Worm (Caenorhabditis elegans) whole organism, young adult: Measurements from ENCODE around the gene F56D6.14.

Experiments used
- B0019.2 ChIP-seq: fragments of 200-800 bp; sonication (Bioruptor generic); conservative IDR thresholded peaks from 2 replicates; pipeline ENCODE4 v1.3.6; 2022; ENCODE audit warnings: missing genetic modification reagents, missing genetic modification characterization, missing compliant biosample characterization
- C17E4.6 ChIP-seq: fragments of 200-800 bp; sonication (Bioruptor generic); IDR thresholded peaks from 2 replicates; pipeline ENCODE4 v1.3.6; 2022; ENCODE audit warnings: missing genetic modification reagents, missing genetic modification characterization, missing compliant biosample characterization
- F10E7.11 ChIP-seq: sonication (generic microtip); optimal IDR thresholded peaks from 2 replicates; lab custom pipeline; 2017; ENCODE audit warnings: mild to moderate bottlenecking, missing genetic modification characterization, moderate library complexity, missing compliant biosample characterization
- F55B11.4 ChIP-seq: sonication (generic microtip); optimal IDR thresholded peaks from 2 replicates; lab custom pipeline; 2016; ENCODE audit warnings: missing compliant biosample characterization, missing genetic modification characterization, borderline replicate concordance; ENCODE audit not compliant: insufficient read depth
- athp-1 ChIP-seq: sonication (generic microtip); optimal IDR thresholded peaks from 2 replicates; lab custom pipeline; 2017; ENCODE audit warnings: mild to moderate bottlenecking, missing genetic modification characterization, missing compliant biosample characterization
- attf-3 ChIP-seq: fragments of 200-800 bp; sonication (Bioruptor generic); conservative IDR thresholded peaks from 2 replicates; pipeline ENCODE4 v1.3.6; 2022; ENCODE audit warnings: missing genetic modification reagents, missing genetic modification characterization, missing compliant biosample characterization
- dpl-1 ChIP-seq: fragments of 150-350 bp; optimal IDR thresholded peaks from 2 replicates; lab custom pipeline; 2014; ENCODE audit warnings: missing biosample characterization, missing genetic modification reagents, missing genetic modification characterization
- hsf-1 ChIP-seq: fragments of 200-800 bp; sonication (Bioruptor generic); IDR thresholded peaks from 2 replicates; pipeline ENCODE4 v1.3.6; 2022; ENCODE audit warnings: missing genetic modification reagents, missing genetic modification characterization, missing compliant biosample characterization
- lin-26 ChIP-seq: fragments of 200-800 bp; sonication (Bioruptor generic); IDR thresholded peaks from 2 replicates; pipeline ENCODE4 v1.3.6; 2022; ENCODE audit warnings: missing genetic modification reagents, missing genetic modification characterization, missing compliant biosample characterization
- lsl-1 ChIP-seq: fragments of 200-800 bp; sonication (Bioruptor generic); optimal IDR thresholded peaks from 2 replicates; lab custom pipeline; 2018; ENCODE audit warnings: mild to moderate bottlenecking, missing genetic modification characterization, moderate library complexity, missing compliant biosample characterization
- madf-6 ChIP-seq: fragments of 200-800 bp; sonication (Bioruptor generic); IDR thresholded peaks from 2 replicates; pipeline ENCODE4 v1.3.6; 2022; ENCODE audit warnings: missing genetic modification reagents, missing genetic modification characterization, missing compliant biosample characterization
- madf-8 ChIP-seq: fragments of 200-800 bp; sonication (Bioruptor generic); conservative IDR thresholded peaks from 2 replicates; pipeline ENCODE4 v1.3.6; 2022; ENCODE audit warnings: missing genetic modification reagents, missing genetic modification characterization, missing compliant biosample characterization
- mxl-1 ChIP-seq: sonication (generic microtip); optimal IDR thresholded peaks from 2 replicates; lab custom pipeline; 2016; ENCODE audit warnings: missing genetic modification characterization, missing compliant biosample characterization
- nhr-179 ChIP-seq: sonication (generic microtip); optimal IDR thresholded peaks from 2 replicates; lab custom pipeline; 2016; ENCODE audit warnings: mild to moderate bottlenecking, missing genetic modification characterization, missing compliant biosample characterization
- nhr-27 ChIP-seq: fragments of 200-800 bp; sonication (Bioruptor generic); optimal IDR thresholded peaks from 2 replicates; lab custom pipeline; 2018; ENCODE audit warnings: mild to moderate bottlenecking, missing genetic modification characterization, moderate library complexity, missing compliant biosample characterization
- rec-8 ChIP-seq, 2 experiments: sonication (generic microtip); optimal IDR thresholded peaks; 2 replicates each; lab custom pipeline; 2016; ENCODE audit warnings: mild to moderate bottlenecking in 2 of 2, missing genetic modification characterization in 2 of 2, missing genetic modification reagents in 2 of 2, missing genotype in 2 of 2, missing biosample characterization in 1 of 2, missing compliant biosample characterization in 1 of 2, moderate library complexity in 1 of 2
- sdz-38 ChIP-seq: sonication (generic microtip); optimal IDR thresholded peaks from 2 replicates; lab custom pipeline; 2016; ENCODE audit warnings: missing genotype, missing genetic modification characterization, missing compliant biosample characterization
- ztf-6 ChIP-seq: fragments of 200-800 bp; sonication (Bioruptor generic); IDR thresholded peaks from 2 replicates; pipeline ENCODE4 v1.3.6; 2022; ENCODE audit warnings: missing genetic modification reagents, missing genetic modification characterization, missing compliant biosample characterization

F56D6.14 gene

ce11 chrIV:3965013-3965412 lies 47.5 kb downstream of the F56D6.14 start, which contains the start of gene clec-76:
clec-76 (plus strand) TSS chrIV:3965246.
- no peak for TF ChIP-seq rec-8 (tag; optimal IDR thresholded peaks at IDR 0.05; lab: Kevin White, UChicago)
- no peak for TF ChIP-seq C17E4.6
- TF ChIP-seq nhr-179 (tag; lab: Kevin White, UChicago), result no peak
- TF ChIP-seq lsl-1 (GFP tag; lab: Kevin White, UChicago), result no peak
- no peak for TF ChIP-seq F55B11.4
- TF ChIP-seq mxl-1 (tag; lab: Kevin White, UChicago), result no peak
- TF ChIP-seq B0019.2 (GFP tag; lab: Robert Waterston, UW), result no peak
- TF ChIP-seq F10E7.11, result no peak
- no peak for TF ChIP-seq nhr-27
- no peak for TF ChIP-seq sdz-38 (tag; lab: Kevin White, UChicago)
- TF ChIP-seq lin-26 (GFP tag; lab: Robert Waterston, UW), result no peak
- no peak for TF ChIP-seq athp-1 (tag; lab: Kevin White, UChicago)
- TF ChIP-seq dpl-1, result no peak
- TF ChIP-seq madf-6, result no peak
- no peak for TF ChIP-seq madf-8
- no peak for TF ChIP-seq ztf-6 (GFP tag; lab: Robert Waterston, UW)
- TF ChIP-seq attf-3 (GFP tag; lab: Robert Waterston, UW), result no peak
- no peak for TF ChIP-seq hsf-1 (GFP tag; lab: Robert Waterston, UW)
